Worm (Caenorhabditis elegans) whole organism, late embryonic: ENCODE measurements around the gene srg-57.

Experiments
- elt-2 ChIP-seq: sonication (generic microtip); optimal IDR thresholded peaks from 2 replicates; lab custom pipeline; 2016; ENCODE audit warnings: missing genetic modification reagents, missing genetic modification characterization, missing compliant biosample characterization
- ets-4 ChIP-seq: sonication (generic microtip); optimal IDR thresholded peaks from 2 replicates; lab custom pipeline; 2016; ENCODE audit warnings: missing genetic modification characterization, missing compliant biosample characterization
- eyg-1 ChIP-seq: sonication (generic microtip); optimal IDR thresholded peaks from 2 replicates; lab custom pipeline; 2016; ENCODE audit warnings: missing genotype, missing genetic modification characterization, missing compliant biosample characterization
- gmeb-2 ChIP-seq: sonication (generic microtip); optimal IDR thresholded peaks from 2 replicates; lab custom pipeline; 2016; ENCODE audit warnings: missing genetic modification characterization, inconsistent platforms, missing compliant biosample characterization
- syd-9 ChIP-seq: sonication (generic microtip); optimal IDR thresholded peaks from 2 replicates; lab custom pipeline; 2016; ENCODE audit warnings: mild to moderate bottlenecking, missing genetic modification characterization, moderate library complexity, missing compliant biosample characterization

- TF ChIP-seq gmeb-2 (tag; lab: Kevin White, UChicago) (no peak), ets-4 (no peak), elt-2 (tag; lab: Kevin White, UChicago) (no peak), eyg-1 (tag; lab: Kevin White, UChicago) (no peak), syd-9 (no peak)
These were observed 24.2 kb upstream of the srg-57 start for ce11 chrV:2758437-2758836.
